Fruit fly (Drosophila melanogaster) whole organism, adult: ENCODE results near the gene Psf1.

Source experiments
- Hr96 ChIP-seq: fragments of 200-800 bp; sonication (Bioruptor generic); optimal IDR thresholded peaks from 2 replicates; lab custom pipeline; 2016; ENCODE audit warnings: missing biosample characterization, missing genetic modification characterization
- bab1 ChIP-seq: fragments of 200-800 bp; sonication (Bioruptor generic); optimal IDR thresholded peaks from 3 replicates; lab custom pipeline; 2019; ENCODE audit warnings: missing biosample characterization, mild to moderate bottlenecking, missing genetic modification characterization, moderate library complexity
- kay ChIP-seq: fragments of 200-800 bp; sonication (Bioruptor generic); peaks from one replicate; lab custom pipeline; 2016; ENCODE audit warnings: missing biosample characterization, missing genetic modification characterization, borderline replicate concordance

DNA sequence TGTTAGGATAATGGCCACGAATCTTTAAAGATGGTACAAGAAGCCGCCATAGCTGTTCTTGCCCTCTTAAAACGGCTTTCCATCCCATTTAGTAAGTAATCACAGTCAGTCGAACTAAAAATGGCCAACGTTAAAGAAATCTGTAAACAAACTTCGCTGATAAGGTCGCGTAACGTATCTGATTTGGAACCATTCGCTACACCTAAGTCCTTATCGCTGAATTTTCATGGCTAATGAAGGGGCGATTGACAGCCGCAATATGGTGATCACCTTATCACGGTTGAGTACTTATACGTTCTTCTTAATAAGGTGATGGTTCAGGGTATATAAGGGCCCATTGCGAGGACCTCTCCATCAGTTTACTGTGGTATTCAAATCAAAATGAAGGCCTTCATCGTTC lies 34.9 kb downstream of the Psf1 start, which contains the start of gene LysE:
- no peak for TF ChIP-seq Hr96 (GFP tag; lab: Kevin White, UChicago)
- TF ChIP-seq bab1 (GFP tag; lab: Kevin White, UChicago), result no peak
- no peak for TF ChIP-seq kay
